Worm (Caenorhabditis elegans): Measurements from ENCODE around the gene lgc-18.

DNA sequence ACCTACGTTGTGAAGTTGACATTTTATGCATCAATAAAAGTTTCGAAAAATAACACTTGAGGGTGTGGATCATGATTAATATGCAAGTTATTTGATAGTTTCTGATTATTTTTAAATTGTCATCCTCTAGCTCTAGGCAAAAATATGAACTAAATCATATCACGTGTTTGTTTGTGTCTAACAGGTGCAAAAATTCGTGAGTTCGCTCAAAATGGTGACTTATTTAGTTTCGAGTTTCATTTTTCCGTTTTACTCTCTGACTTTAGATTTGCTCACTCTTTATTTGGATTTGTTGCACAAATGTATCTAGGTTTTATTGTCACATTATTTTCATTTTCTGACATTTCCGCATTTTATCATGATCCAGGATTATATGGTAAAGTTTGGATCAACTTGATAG, 7.1 kb upstream of the lgc-18 start, which contains the start of gene lgc-16:
- TF ChIP-seq zag-1 (tag; optimal IDR thresholded peaks at IDR 0.05) (no peak), lin-11 (tag; optimal IDR thresholded peaks at IDR 0.05) (no peak), elt-1 (tag; optimal IDR thresholded peaks at IDR 0.05) (no peak), sma-9 (GFP tag; optimal IDR thresholded peaks at IDR 0.05) (no peak), sma-9 (tag; optimal IDR thresholded peaks at IDR 0.05) (no peak), lin-39 (tag; optimal IDR thresholded peaks at IDR 0.05) (no peak), mbf-1 (tag; optimal IDR thresholded peaks at IDR 0.05) (no peak), unc-62 (GFP tag; optimal IDR thresholded peaks at IDR 0.05) (no peak), ama-1 (optimal IDR thresholded peaks at IDR 0.05) (no peak), nhr-23 (tag; optimal IDR thresholded peaks at IDR 0.05) (no peak), mab-5 (tag; optimal IDR thresholded peaks at IDR 0.05) (no peak), unc-39 (tag; optimal IDR thresholded peaks at IDR 0.05) (no peak), C34F6.9 (tag; optimal IDR thresholded peaks at IDR 0.05) (no peak)

Data from whole organism, L2 larva.